Fruit fly (Drosophila melanogaster) whole organism, embryonic: ENCODE results near the gene Tengl1.
A peak's percentile ranks its signal among the peaks of the same experiment; 100 is the strongest.

Experiments
- B-H1 ChIP-seq: fragments of 200-800 bp; sonication (Bioruptor generic); IDR thresholded peaks from 3 replicates; pipeline ENCODE4 v1.3.6; 2022; ENCODE audit warnings: missing biosample characterization, missing genetic modification characterization
- Bgb ChIP-seq: fragments of 200-800 bp; sonication (Bioruptor generic); IDR thresholded peaks from 2 replicates; pipeline ENCODE4 v1.3.6; 2022; ENCODE audit warnings: missing biosample characterization, missing genetic modification characterization; ENCODE audit not compliant: partially characterized antibody
- CG10267 ChIP-seq: fragments of 200-800 bp; sonication (Bioruptor generic); optimal IDR thresholded peaks from 2 replicates; lab custom pipeline; 2018; ENCODE audit warnings: missing biosample characterization, mild to moderate bottlenecking, missing genetic modification characterization, moderate library complexity
- CG11247 ChIP-seq: fragments of 200-800 bp; sonication (Bioruptor generic); IDR thresholded peaks from 2 replicates; pipeline ENCODE4 v1.3.6; 2022; ENCODE audit warnings: missing biosample characterization, missing genetic modification characterization
- CG14014 ChIP-seq: fragments of 200-800 bp; sonication (Bioruptor generic); IDR thresholded peaks from 2 replicates; pipeline ENCODE4 v1.3.6; 2022; ENCODE audit warnings: missing biosample characterization, missing genetic modification characterization
- CG17385 ChIP-seq: fragments of 200-800 bp; sonication (Bioruptor generic); optimal IDR thresholded peaks from 3 replicates; lab custom pipeline; 2018; ENCODE audit warnings: missing biosample characterization, mild to moderate bottlenecking, missing genetic modification characterization
- CG17568 ChIP-seq: fragments of 200-800 bp; sonication (Bioruptor generic); optimal IDR thresholded peaks from 2 replicates; lab custom pipeline; 2018; ENCODE audit warnings: missing biosample characterization, mild to moderate bottlenecking, missing genetic modification characterization, moderate library complexity
- CG18011 ChIP-seq: fragments of 200-800 bp; sonication (Bioruptor generic); optimal IDR thresholded peaks from 2 replicates; lab custom pipeline; 2017; ENCODE audit warnings: missing biosample characterization, missing genetic modification characterization, mild to moderate bottlenecking, moderate library complexity, missing genotype
- CG18262 ChIP-seq: fragments of 200-800 bp; optimal IDR thresholded peaks from 3 replicates; lab custom pipeline; 2019; ENCODE audit warnings: missing biosample characterization, mild to moderate bottlenecking, missing genetic modification characterization, moderate library complexity
- CG18619 ChIP-seq: fragments of 200-800 bp; sonication (Bioruptor generic); optimal IDR thresholded peaks from 3 replicates; lab custom pipeline; 2017; ENCODE audit warnings: missing biosample characterization, mild to moderate bottlenecking, missing genetic modification characterization
- CG2889 ChIP-seq: fragments of 200-800 bp; sonication (Bioruptor generic); IDR thresholded peaks from 3 replicates; pipeline ENCODE4 v1.3.6; 2022; ENCODE audit warnings: missing biosample characterization, missing genetic modification characterization
- CG4360 ChIP-seq: fragments of 200-800 bp; sonication (Bioruptor generic); IDR thresholded peaks from 2 replicates; pipeline ENCODE4 v1.3.6; 2022; ENCODE audit warnings: missing biosample characterization, missing genetic modification characterization
- CG7372 ChIP-seq: fragments of 200-800 bp; sonication (Bioruptor generic); IDR thresholded peaks from 2 replicates; pipeline ENCODE4 v1.3.6; 2022; ENCODE audit warnings: missing biosample characterization, missing genetic modification characterization
- CG8359 ChIP-seq: fragments of 200-800 bp; sonication (Bioruptor generic); optimal IDR thresholded peaks from 2 replicates; lab custom pipeline; 2017; ENCODE audit warnings: missing biosample characterization, mild to moderate bottlenecking, missing genetic modification characterization, borderline replicate concordance
- CrebB ChIP-seq: fragments of 200-800 bp; sonication (Bioruptor generic); optimal IDR thresholded peaks from 3 replicates; lab custom pipeline; 2018; ENCODE audit warnings: missing biosample characterization, mild to moderate bottlenecking, missing genetic modification characterization
- Deaf1 ChIP-seq: fragments of 200-800 bp; optimal IDR thresholded peaks from 3 replicates; lab custom pipeline; 2019; ENCODE audit warnings: missing biosample characterization, mild to moderate bottlenecking, missing genetic modification characterization, moderate library complexity
- Dll ChIP-seq: fragments of 200-800 bp; sonication (Bioruptor generic); IDR thresholded peaks from 4 replicates; pipeline ENCODE4 v1.3.6; 2022; ENCODE audit warnings: missing biosample characterization, missing genetic modification characterization; ENCODE audit not compliant: partially characterized antibody
- Eip74EF ChIP-seq, 2 experiments: fragments of 200-800 bp in 1 of 2; fragments of >200 bp in 1 of 2; sonication (Bioruptor generic) in 1 of 2; optimal IDR thresholded peaks; 2 replicates each; lab custom pipeline; 2017 to 2019; ENCODE audit warnings: missing biosample characterization in 2 of 2, missing genetic modification characterization in 2 of 2, mild to moderate bottlenecking in 1 of 2, moderate library complexity in 1 of 2
- Gsc ChIP-seq: fragments of 200-800 bp; sonication (Bioruptor generic); IDR thresholded peaks from 2 replicates; pipeline ENCODE4 v1.3.6; 2022; ENCODE audit warnings: missing biosample characterization, missing genetic modification characterization
- Hey ChIP-seq: fragments of 200-800 bp; sonication (Bioruptor generic); optimal IDR thresholded peaks from 3 replicates; lab custom pipeline; 2018; ENCODE audit warnings: missing biosample characterization, mild to moderate bottlenecking, missing genetic modification characterization
- HmgZ ChIP-seq: fragments of 200-800 bp; sonication (Bioruptor generic); optimal IDR thresholded peaks from 2 replicates; lab custom pipeline; 2018; ENCODE audit warnings: missing biosample characterization, mild to moderate bottlenecking, missing genetic modification characterization
- Lpt ChIP-seq: fragments of >200 bp; optimal IDR thresholded peaks from 2 replicates; lab custom pipeline; 2018; ENCODE audit warnings: missing biosample characterization, missing genetic modification characterization
- Med ChIP-seq: fragments of 200-800 bp; sonication (Bioruptor generic); peaks from one replicate; lab custom pipeline; 2016; ENCODE audit warnings: missing biosample characterization, missing genetic modification characterization, mild to moderate bottlenecking, inconsistent platforms, moderate library complexity
- Taf1 ChIP-seq: fragments of 200-800 bp; sonication (Bioruptor generic); IDR thresholded peaks from 2 replicates; pipeline ENCODE4 v1.3.6; 2022; ENCODE audit warnings: missing biosample characterization, missing genetic modification characterization
- Vsx1 ChIP-seq: fragments of 200-800 bp; sonication (Bioruptor generic); optimal IDR thresholded peaks from 2 replicates; lab custom pipeline; 2017; ENCODE audit warnings: missing biosample characterization, mild to moderate bottlenecking, missing genetic modification characterization, missing genetic modification reagents
- ab ChIP-seq: fragments of 200-800 bp; sonication (Bioruptor generic); optimal IDR thresholded peaks from 2 replicates; lab custom pipeline; 2016; ENCODE audit warnings: missing biosample characterization, missing genetic modification characterization
- aop ChIP-seq: fragments of 200-800 bp; sonication (Bioruptor generic); IDR thresholded peaks from 2 replicates; pipeline ENCODE4 v1.3.6; 2022; ENCODE audit warnings: missing biosample characterization, missing genetic modification characterization
- chinmo ChIP-seq: fragments of 200-800 bp; sonication (Bioruptor generic); IDR thresholded peaks from 4 replicates; pipeline ENCODE4 v1.3.6; 2022; ENCODE audit warnings: missing biosample characterization, missing genetic modification characterization; ENCODE audit not compliant: partially characterized antibody
- chn ChIP-seq: fragments of 200-800 bp; sonication (Bioruptor generic); optimal IDR thresholded peaks from 2 replicates; lab custom pipeline; 2016; ENCODE audit warnings: missing biosample characterization, missing genetic modification characterization
- ci ChIP-seq: fragments of 200-800 bp; sonication (Bioruptor generic); IDR thresholded peaks from 3 replicates; pipeline ENCODE4 v1.3.6; 2022; ENCODE audit warnings: missing biosample characterization, missing genetic modification characterization
- croc ChIP-seq: fragments of 200-800 bp; sonication (Bioruptor generic); conservative IDR thresholded peaks from 3 replicates; pipeline ENCODE4 v1.3.6; 2022; ENCODE audit warnings: missing biosample characterization, missing genetic modification characterization
- da ChIP-seq: fragments of 200-800 bp; sonication (Bioruptor generic); optimal IDR thresholded peaks from 2 replicates; lab custom pipeline; 2016; ENCODE audit warnings: missing biosample characterization, missing genetic modification characterization
- dimm ChIP-seq: fragments of 200-800 bp; sonication (Bioruptor generic); IDR thresholded peaks from 2 replicates; pipeline ENCODE4 v1.3.6; 2022; ENCODE audit warnings: missing biosample characterization, missing genetic modification characterization
- ewg ChIP-seq: fragments of 200-800 bp; sonication (Bioruptor generic); optimal IDR thresholded peaks from 3 replicates; lab custom pipeline; 2017; ENCODE audit warnings: mild to moderate bottlenecking, missing biosample characterization, missing genetic modification reagents, missing genetic modification characterization
- fd102C ChIP-seq: fragments of 200-800 bp; sonication (Bioruptor generic); optimal IDR thresholded peaks from 2 replicates; lab custom pipeline; 2018; ENCODE audit warnings: missing biosample characterization, mild to moderate bottlenecking, missing genetic modification characterization, moderate library complexity
- fd64A ChIP-seq: fragments of 200-800 bp; sonication (Bioruptor generic); optimal IDR thresholded peaks from 3 replicates; lab custom pipeline; 2018; ENCODE audit warnings: missing biosample characterization, mild to moderate bottlenecking, missing genetic modification characterization
- ftz-f1 ChIP-seq: fragments of 200-800 bp; sonication (Bioruptor generic); optimal IDR thresholded peaks from 2 replicates; lab custom pipeline; 2016; ENCODE audit warnings: missing biosample characterization, missing genetic modification characterization
- gce ChIP-seq: fragments of 200-800 bp; sonication (Bioruptor generic); IDR thresholded peaks from 3 replicates; pipeline ENCODE4 v1.3.6; 2022; ENCODE audit warnings: missing biosample characterization, missing genetic modification characterization
- gcm2 ChIP-seq: fragments of 200-800 bp; sonication (Bioruptor generic); optimal IDR thresholded peaks from 2 replicates; lab custom pipeline; 2016; ENCODE audit warnings: missing biosample characterization, missing genetic modification characterization
- ham ChIP-seq: fragments of 200-800 bp; sonication (Bioruptor generic); IDR thresholded peaks from 2 replicates; pipeline ENCODE4 v1.3.6; 2022; ENCODE audit warnings: missing biosample characterization, missing genetic modification characterization
- hkb ChIP-seq, 2 experiments: fragments of 200-800 bp in 1 of 2; fragments of >200 bp in 1 of 2; sonication (Bioruptor generic) in 1 of 2; IDR thresholded peaks in 1 of 2; optimal IDR thresholded peaks in 1 of 2; 2 replicates each; pipeline versions ENCODE4 v1.3.6 to Lab custom; 2017 to 2022; ENCODE audit warnings: missing biosample characterization in 1 of 2, missing genetic modification characterization in 1 of 2
- inv ChIP-seq: fragments of 200-800 bp; sonication (Bioruptor generic); IDR thresholded peaks from 2 replicates; pipeline ENCODE4 v1.3.6; 2022; ENCODE audit warnings: missing biosample characterization, missing genetic modification characterization; ENCODE audit not compliant: partially characterized antibody
- lmd ChIP-seq: fragments of 200-800 bp; sonication (Bioruptor generic); IDR thresholded peaks from 2 replicates; pipeline ENCODE4 v1.3.6; 2022; ENCODE audit warnings: missing biosample characterization, missing genetic modification characterization
- mam ChIP-seq: fragments of 200-800 bp; sonication (Bioruptor generic); optimal IDR thresholded peaks from 3 replicates; lab custom pipeline; 2016; ENCODE audit warnings: missing biosample characterization, missing genetic modification characterization
- mld ChIP-seq: fragments of 200-800 bp; sonication (Bioruptor generic); IDR thresholded peaks from 3 replicates; pipeline ENCODE4 v1.3.6; 2022; ENCODE audit warnings: missing biosample characterization, missing genetic modification characterization; ENCODE audit not compliant: partially characterized antibody
- onecut ChIP-seq: fragments of 200-800 bp; sonication (Bioruptor generic); IDR thresholded peaks from 2 replicates; pipeline ENCODE4 v1.3.6; 2022; ENCODE audit warnings: missing biosample characterization, missing genetic modification characterization
- tgo ChIP-seq: fragments of 200-800 bp; sonication (Bioruptor generic); IDR thresholded peaks from 3 replicates; pipeline ENCODE4 v1.3.6; 2022; ENCODE audit warnings: missing biosample characterization, missing genetic modification characterization
- unc-4 ChIP-seq: fragments of 200-800 bp; sonication (Bioruptor generic); IDR thresholded peaks from 2 replicates; pipeline ENCODE4 v1.3.6; 2022; ENCODE audit warnings: missing biosample characterization, missing genetic modification characterization; ENCODE audit not compliant: partially characterized antibody
- yki ChIP-seq: fragments of >200 bp; optimal IDR thresholded peaks from 3 replicates; lab custom pipeline; 2018
- zen2 ChIP-seq: fragments of 200-800 bp; sonication (Bioruptor generic); IDR thresholded peaks from 3 replicates; pipeline ENCODE4 v1.3.6; 2022; ENCODE audit warnings: missing biosample characterization, missing genetic modification characterization; ENCODE audit not compliant: partially characterized antibody

Tengl1 gene

dm6 chr2L:2242139-2242538 is 1.7 kb upstream of the Tengl1 start, which contains the start of gene CG4267 (continued):
- TF ChIP-seq Hey (tag; lab: Kevin White, UChicago) (no peak), unc-4 (peak; percentile 34), onecut (GFP tag; lab: Robert Waterston, UW) (0 out of 2 replicates have a peak, but pooled peaks have one; percentile 9), B-H1 (no peak), gcm2 (no peak), CG8359 (no peak), yki (lab: Kevin White, UChicago) (peak; percentile 87), mld (GFP tag; lab: Robert Waterston, UW) (no peak), CG10267 (tag; lab: Kevin White, UChicago) (no peak), CG11247 (GFP tag; lab: Robert Waterston, UW) (peak; percentile 6; the same call in 1 of the 2 replicates), Eip74EF (GFP tag; optimal IDR thresholded peaks at IDR 0.05; lab: Kevin White, UChicago) (no peak), Dll (GFP tag; lab: Robert Waterston, UW) (peak; percentile 63), ftz-f1 (peak; percentile 45), ci (GFP tag; lab: Robert Waterston, UW) (peak; percentile 52; the same call in 1 of the 3 replicates), croc (GFP tag; lab: Robert Waterston, UW) (no peak), Med (peak; percentile 80), hkb (optimal IDR thresholded peaks at IDR 0.05; lab: Kevin White, UChicago) (no peak), hkb (GFP tag; IDR thresholded peaks at IDR 0.05; lab: Robert Waterston, UW) (0 out of 2 replicates have a peak, but pooled peaks have one; percentile 31), inv (GFP tag; lab: Robert Waterston, UW) (no peak), mam (no peak), HmgZ (no peak), ewg (GFP tag; lab: Kevin White, UChicago) (no peak), Taf1 (no peak), CG14014 (GFP tag; lab: Robert Waterston, UW) (no peak), CG4360 (GFP tag; lab: Robert Waterston, UW) (no peak), CG18011 (GFP tag; lab: Kevin White, UChicago) (no peak), CrebB (no peak), CG18619 (GFP tag; lab: Kevin White, UChicago) (no peak), chinmo (GFP tag; lab: Robert Waterston, UW) (peak; percentile 90; the same call in 3 of the 4 replicates), gce (GFP tag; lab: Robert Waterston, UW) (0 out of 3 replicates have a peak, but pooled peaks have one; percentile 9), ham (GFP tag; lab: Robert Waterston, UW) (no peak), zen2 (peak; percentile 67; the same call in 2 of the 3 replicates), Vsx1 (GFP tag; lab: Kevin White, UChicago) (no peak), Lpt (GFP tag; lab: Kevin White, UChicago) (no peak), CG17568 (GFP tag; lab: Kevin White, UChicago) (no peak), ab (GFP tag; lab: Kevin White, UChicago) (no peak), CG7372 (GFP tag; lab: Robert Waterston, UW) (no peak), Gsc (GFP tag; lab: Robert Waterston, UW) (no peak), Bgb (GFP tag; lab: Robert Waterston, UW) (peak; percentile 34; the same call in 1 of the 2 replicates), CG17385 (no peak), Deaf1 (peak; percentile 60), lmd (GFP tag; lab: Robert Waterston, UW) (0 out of 2 replicates have a peak, but pooled peaks have one; percentile 10), CG2889 (no peak), aop (no peak), tgo (GFP tag; lab: Robert Waterston, UW) (no peak), dimm (no peak), fd102C (GFP tag; lab: Kevin White, UChicago) (no peak), chn (GFP tag; lab: Kevin White, UChicago) (no peak), fd64A (GFP tag; lab: Kevin White, UChicago) (no peak), da (GFP tag; lab: Kevin White, UChicago) (no peak), CG18262 (tag; lab: Kevin White, UChicago) (no peak)
